Worm (Caenorhabditis elegans) whole organism, L2 larva: ENCODE data around the gene F57C12.6.

Experiments used
- ama-1 ChIP-seq: fragments of 150-350 bp; optimal IDR thresholded peaks from 2 replicates; lab custom pipeline; 2018; ENCODE audit warnings: inconsistent platforms
- dmd-4 ChIP-seq: sonication (generic microtip); optimal IDR thresholded peaks from 2 replicates; lab custom pipeline; 2017; ENCODE audit warnings: missing biosample characterization, missing genetic modification characterization
- unc-62 ChIP-seq: fragments of 150-350 bp; optimal IDR thresholded peaks from 2 replicates; lab custom pipeline; 2014; ENCODE audit warnings: missing biosample characterization, missing genetic modification reagents, missing genetic modification characterization

DNA sequence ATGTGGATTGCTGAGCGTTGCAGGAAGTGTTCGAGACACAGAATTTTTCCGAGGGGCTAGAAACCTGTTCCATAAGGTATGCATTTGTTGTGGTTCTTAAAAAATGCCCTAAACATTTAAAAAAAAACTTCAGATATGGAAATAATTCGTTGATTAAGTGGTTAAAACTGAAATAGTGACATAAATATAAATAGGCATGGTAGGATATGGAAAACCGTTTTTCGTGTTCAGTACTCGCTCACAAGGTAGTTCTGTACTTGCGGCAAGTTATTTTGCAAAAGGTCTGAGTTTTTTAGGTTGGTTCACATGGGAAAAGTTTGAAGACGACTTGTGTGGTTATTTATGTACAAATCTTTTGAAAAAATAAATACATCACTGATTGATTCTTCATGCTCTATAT is 32.9 kb downstream of the F57C12.6 start, which contains the start of gene B0310.3:
- TF ChIP-seq ama-1 (lab: Kevin White, UChicago), result no peak
- TF ChIP-seq dmd-4, result no peak
- TF ChIP-seq unc-62, result no peak
